Fruit fly (Drosophila melanogaster) whole organism, wandering third instar larva: ENCODE measurements around the gene betaGlu.

Experiments
- Hr78 ChIP-seq: fragments of >200 bp; optimal IDR thresholded peaks from 2 replicates; lab custom pipeline; 2017; ENCODE audit warnings: missing biosample characterization, missing genetic modification characterization
- N ChIP-seq: fragments of >200 bp; optimal IDR thresholded peaks from 2 replicates; lab custom pipeline; 2018; ENCODE audit warnings: missing biosample characterization, missing external identifiers, missing genetic modification characterization
- brk ChIP-seq: fragments of 200-800 bp; sonication (Bioruptor generic); optimal IDR thresholded peaks from 2 replicates; lab custom pipeline; 2016; ENCODE audit warnings: missing biosample characterization, mild to moderate bottlenecking, missing genetic modification characterization

dm6 chr3R:31776583-31777362, 5.1 kb upstream of the betaGlu start, which contains the start of the genes CG2126 and faf:
- TF ChIP-seq brk (no peak), N (no peak), Hr78 (GFP tag; lab: Kevin White, UChicago) (no peak)
